Fruit fly (Drosophila melanogaster) whole organism, embryonic: ENCODE results near the gene CG18473.

Experiments used
- Asciz ChIP-seq: fragments of 200-800 bp; sonication (Bioruptor generic); optimal IDR thresholded peaks from 2 replicates; lab custom pipeline; 2017; ENCODE audit warnings: missing biosample characterization, mild to moderate bottlenecking, missing genetic modification characterization, missing genetic modification reagents
- B-H1 ChIP-seq: fragments of 200-800 bp; sonication (Bioruptor generic); IDR thresholded peaks from 3 replicates; pipeline ENCODE4 v1.3.6; 2022; ENCODE audit warnings: missing biosample characterization, missing genetic modification characterization
- BtbVII ChIP-seq: fragments of 200-800 bp; sonication (Bioruptor generic); optimal IDR thresholded peaks from 3 replicates; lab custom pipeline; 2017; ENCODE audit warnings: missing biosample characterization, mild to moderate bottlenecking, missing genetic modification characterization
- CG10274 ChIP-seq: fragments of 200-800 bp; sonication (Bioruptor generic); optimal IDR thresholded peaks from 3 replicates; lab custom pipeline; 2017; ENCODE audit warnings: missing biosample characterization, mild to moderate bottlenecking, missing genetic modification characterization
- CG10959 ChIP-seq: fragments of 200-800 bp; sonication (Bioruptor generic); IDR thresholded peaks from 2 replicates; pipeline ENCODE4 v1.3.6; 2022; ENCODE audit warnings: missing biosample characterization, missing genetic modification characterization
- CG12769 ChIP-seq: fragments of 200-800 bp; sonication (Bioruptor generic); optimal IDR thresholded peaks from 2 replicates; lab custom pipeline; 2019; ENCODE audit warnings: missing biosample characterization, mild to moderate bottlenecking, missing genetic modification characterization, moderate library complexity
- CG13424 ChIP-seq: fragments of 200-800 bp; sonication (Bioruptor generic); optimal IDR thresholded peaks from 2 replicates; lab custom pipeline; 2019; ENCODE audit warnings: missing biosample characterization, mild to moderate bottlenecking, missing genetic modification characterization, moderate library complexity
- CG15269 ChIP-seq: fragments of 200-800 bp; sonication (Bioruptor generic); optimal IDR thresholded peaks from 2 replicates; lab custom pipeline; 2018; ENCODE audit warnings: missing biosample characterization, mild to moderate bottlenecking, missing genetic modification characterization, moderate library complexity
- CG1529 ChIP-seq: fragments of 200-800 bp; sonication (Bioruptor generic); optimal IDR thresholded peaks from 3 replicates; lab custom pipeline; 2018; ENCODE audit warnings: missing biosample characterization, missing genetic modification characterization
- CG15479 ChIP-seq: fragments of 200-800 bp; sonication (Bioruptor generic); optimal IDR thresholded peaks from 3 replicates; lab custom pipeline; 2019; ENCODE audit warnings: missing biosample characterization, mild to moderate bottlenecking, missing genetic modification characterization, moderate library complexity
- CG17359 ChIP-seq: fragments of 200-800 bp; sonication (Bioruptor generic); optimal IDR thresholded peaks from 3 replicates; lab custom pipeline; 2018; ENCODE audit warnings: missing biosample characterization, mild to moderate bottlenecking, missing genetic modification characterization, moderate library complexity
- CG17912 ChIP-seq: fragments of 200-800 bp; sonication (Bioruptor generic); optimal IDR thresholded peaks from 2 replicates; lab custom pipeline; 2018; ENCODE audit warnings: missing biosample characterization, mild to moderate bottlenecking, missing genetic modification characterization
- CG2678 ChIP-seq: fragments of 200-800 bp; sonication (Bioruptor generic); optimal IDR thresholded peaks from 3 replicates; lab custom pipeline; 2019; ENCODE audit warnings: missing biosample characterization, mild to moderate bottlenecking, missing genetic modification characterization, moderate library complexity
- CG4404 ChIP-seq: fragments of 200-800 bp; sonication (Bioruptor generic); IDR thresholded peaks from 2 replicates; pipeline ENCODE4 v1.3.6; 2022; ENCODE audit warnings: missing biosample characterization, missing genetic modification characterization
- CG4707 ChIP-seq: fragments of 200-800 bp; sonication (Bioruptor generic); optimal IDR thresholded peaks from 2 replicates; lab custom pipeline; 2018; ENCODE audit warnings: missing biosample characterization, mild to moderate bottlenecking, missing genetic modification characterization, moderate library complexity
- CG4854 ChIP-seq: fragments of 200-800 bp; sonication (Bioruptor generic); optimal IDR thresholded peaks from 2 replicates; lab custom pipeline; 2016; ENCODE audit warnings: missing biosample characterization, missing genetic modification characterization, inconsistent platforms
- CG5180 ChIP-seq: fragments of 200-800 bp; sonication (Bioruptor generic); optimal IDR thresholded peaks from 3 replicates; lab custom pipeline; 2017; ENCODE audit warnings: missing biosample characterization, missing genetic modification characterization, mild to moderate bottlenecking, moderate library complexity, missing genetic modification reagents
- CG6854 ChIP-seq: fragments of 200-800 bp; sonication (Bioruptor generic); optimal IDR thresholded peaks from 3 replicates; lab custom pipeline; 2017; ENCODE audit warnings: missing biosample characterization, mild to moderate bottlenecking, missing genetic modification characterization
- CG7745 ChIP-seq: fragments of 200-800 bp; sonication (Bioruptor generic); optimal IDR thresholded peaks from 2 replicates; lab custom pipeline; 2018; ENCODE audit warnings: missing biosample characterization, mild to moderate bottlenecking, missing genetic modification characterization, moderate library complexity
- CG8359 ChIP-seq: fragments of 200-800 bp; sonication (Bioruptor generic); optimal IDR thresholded peaks from 2 replicates; lab custom pipeline; 2017; ENCODE audit warnings: missing biosample characterization, mild to moderate bottlenecking, missing genetic modification characterization, borderline replicate concordance
- CG8924 ChIP-seq: fragments of 200-800 bp; optimal IDR thresholded peaks from 3 replicates; lab custom pipeline; 2019; ENCODE audit warnings: missing biosample characterization, mild to moderate bottlenecking, missing genetic modification characterization, moderate library complexity
- CG9727 ChIP-seq: fragments of 200-800 bp; sonication (Bioruptor generic); optimal IDR thresholded peaks from 3 replicates; lab custom pipeline; 2017; ENCODE audit warnings: missing biosample characterization, mild to moderate bottlenecking, missing genetic modification characterization
- D19A ChIP-seq: fragments of 200-800 bp; optimal IDR thresholded peaks from 3 replicates; lab custom pipeline; 2019; ENCODE audit warnings: missing biosample characterization, mild to moderate bottlenecking, missing genetic modification characterization, moderate library complexity
- Doc3 ChIP-seq: fragments of 200-800 bp; sonication (Bioruptor generic); IDR thresholded peaks from 3 replicates; pipeline ENCODE4 v1.3.6; 2022; ENCODE audit warnings: missing biosample characterization, missing genetic modification characterization; ENCODE audit not compliant: partially characterized antibody
- ERR ChIP-seq: fragments of 200-800 bp; sonication (Bioruptor generic); optimal IDR thresholded peaks from 2 replicates; lab custom pipeline; 2016; ENCODE audit warnings: missing biosample characterization, missing genetic modification characterization
- GATAe ChIP-seq: fragments of 200-800 bp; sonication (Bioruptor generic); conservative IDR thresholded peaks from 2 replicates; pipeline ENCODE4 v1.3.6; 2022; ENCODE audit warnings: missing biosample characterization, missing genetic modification characterization
- Hey ChIP-seq: fragments of 200-800 bp; sonication (Bioruptor generic); optimal IDR thresholded peaks from 3 replicates; lab custom pipeline; 2018; ENCODE audit warnings: missing biosample characterization, mild to moderate bottlenecking, missing genetic modification characterization
- Hmx ChIP-seq: fragments of 200-800 bp; sonication (Bioruptor generic); optimal IDR thresholded peaks from 2 replicates; lab custom pipeline; 2016; ENCODE audit warnings: missing biosample characterization, missing genetic modification characterization
- Hr51 ChIP-seq, 2 experiments: fragments of 200-800 bp; sonication (Bioruptor generic); optimal IDR thresholded peaks; 2 replicates in 1 of 2; 3 replicates in 1 of 2; lab custom pipeline; 2016 to 2018; ENCODE audit warnings: missing biosample characterization in 2 of 2, missing genetic modification characterization in 2 of 2, mild to moderate bottlenecking in 1 of 2, moderate library complexity in 1 of 2
- Poxn ChIP-seq: fragments of 200-800 bp; sonication (Bioruptor generic); IDR thresholded peaks from 2 replicates; pipeline ENCODE4 v1.3.6; 2022; ENCODE audit warnings: missing biosample characterization, missing genetic modification characterization
- Rx ChIP-seq: fragments of 200-800 bp; sonication (Bioruptor generic); IDR thresholded peaks from 2 replicates; pipeline ENCODE4 v1.3.6; 2022; ENCODE audit warnings: missing biosample characterization, missing genetic modification characterization
- Sry-δ ChIP-seq: fragments of 200-800 bp; sonication (Bioruptor generic); optimal IDR thresholded peaks from 2 replicates; lab custom pipeline; 2016; ENCODE audit warnings: missing biosample characterization, missing genetic modification characterization
- Vsx1 ChIP-seq: fragments of 200-800 bp; sonication (Bioruptor generic); optimal IDR thresholded peaks from 2 replicates; lab custom pipeline; 2017; ENCODE audit warnings: missing biosample characterization, mild to moderate bottlenecking, missing genetic modification characterization, missing genetic modification reagents
- ap ChIP-seq: fragments of 200-800 bp; sonication (Bioruptor generic); IDR thresholded peaks from 2 replicates; pipeline ENCODE4 v1.3.6; 2022; ENCODE audit warnings: missing biosample characterization, missing genetic modification characterization
- bcd ChIP-seq: fragments of 200-800 bp; sonication (Bioruptor generic); optimal IDR thresholded peaks from 2 replicates; lab custom pipeline; 2017; ENCODE audit warnings: missing biosample characterization, mild to moderate bottlenecking, missing genetic modification characterization
- btn ChIP-seq: fragments of 200-800 bp; sonication (Bioruptor generic); optimal IDR thresholded peaks from 2 replicates; lab custom pipeline; 2016; ENCODE audit warnings: missing biosample characterization, missing genetic modification characterization
- caup ChIP-seq: fragments of 200-800 bp; sonication (Bioruptor generic); optimal IDR thresholded peaks from 3 replicates; lab custom pipeline; 2017; ENCODE audit warnings: missing biosample characterization, mild to moderate bottlenecking, missing genetic modification characterization, moderate library complexity; ENCODE audit not compliant: severe bottlenecking
- da ChIP-seq: fragments of 200-800 bp; sonication (Bioruptor generic); optimal IDR thresholded peaks from 2 replicates; lab custom pipeline; 2016; ENCODE audit warnings: missing biosample characterization, missing genetic modification characterization
- fd102C ChIP-seq: fragments of 200-800 bp; sonication (Bioruptor generic); optimal IDR thresholded peaks from 2 replicates; lab custom pipeline; 2018; ENCODE audit warnings: missing biosample characterization, mild to moderate bottlenecking, missing genetic modification characterization, moderate library complexity
- hbn ChIP-seq: fragments of 200-800 bp; sonication (Bioruptor generic); IDR thresholded peaks from 2 replicates; pipeline ENCODE4 v1.3.6; 2022; ENCODE audit warnings: missing biosample characterization, missing genetic modification characterization; ENCODE audit not compliant: partially characterized antibody
- nmo ChIP-seq: fragments of 200-800 bp; sonication (Bioruptor generic); optimal IDR thresholded peaks from 2 replicates; lab custom pipeline; 2018; ENCODE audit warnings: missing biosample characterization, mild to moderate bottlenecking, missing genetic modification characterization, moderate library complexity
- oc ChIP-seq: fragments of 200-800 bp; sonication (Bioruptor generic); optimal IDR thresholded peaks from 2 replicates; lab custom pipeline; 2018; ENCODE audit warnings: missing biosample characterization, mild to moderate bottlenecking, missing genetic modification characterization, moderate library complexity
- scrt ChIP-seq: fragments of 200-800 bp; sonication (Bioruptor generic); optimal IDR thresholded peaks from 2 replicates; lab custom pipeline; 2018; ENCODE audit warnings: missing biosample characterization, mild to moderate bottlenecking, missing genetic modification characterization, moderate library complexity
- shn ChIP-seq: fragments of 200-800 bp; sonication (Bioruptor generic); optimal IDR thresholded peaks from 3 replicates; lab custom pipeline; 2016; ENCODE audit warnings: missing biosample characterization, missing genetic modification characterization
- slou ChIP-seq: fragments of 200-800 bp; sonication (Bioruptor generic); optimal IDR thresholded peaks from 3 replicates; lab custom pipeline; 2016; ENCODE audit warnings: missing biosample characterization, missing genetic modification characterization
- tll ChIP-seq, 2 experiments: fragments of 200-800 bp in 1 of 2; fragments of >200 bp in 1 of 2; sonication (Bioruptor generic) in 1 of 2; optimal IDR thresholded peaks; 2 replicates each; lab custom pipeline; 2017 to 2019; ENCODE audit warnings: missing biosample characterization in 2 of 2, missing genetic modification characterization in 2 of 2, mild to moderate bottlenecking in 1 of 2, moderate library complexity in 1 of 2
- wdn ChIP-seq: fragments of 200-800 bp; sonication (Bioruptor generic); IDR thresholded peaks from 2 replicates; pipeline ENCODE4 v1.3.6; 2022; ENCODE audit warnings: missing biosample characterization, missing genetic modification characterization

The CG18473 gene

DNA sequence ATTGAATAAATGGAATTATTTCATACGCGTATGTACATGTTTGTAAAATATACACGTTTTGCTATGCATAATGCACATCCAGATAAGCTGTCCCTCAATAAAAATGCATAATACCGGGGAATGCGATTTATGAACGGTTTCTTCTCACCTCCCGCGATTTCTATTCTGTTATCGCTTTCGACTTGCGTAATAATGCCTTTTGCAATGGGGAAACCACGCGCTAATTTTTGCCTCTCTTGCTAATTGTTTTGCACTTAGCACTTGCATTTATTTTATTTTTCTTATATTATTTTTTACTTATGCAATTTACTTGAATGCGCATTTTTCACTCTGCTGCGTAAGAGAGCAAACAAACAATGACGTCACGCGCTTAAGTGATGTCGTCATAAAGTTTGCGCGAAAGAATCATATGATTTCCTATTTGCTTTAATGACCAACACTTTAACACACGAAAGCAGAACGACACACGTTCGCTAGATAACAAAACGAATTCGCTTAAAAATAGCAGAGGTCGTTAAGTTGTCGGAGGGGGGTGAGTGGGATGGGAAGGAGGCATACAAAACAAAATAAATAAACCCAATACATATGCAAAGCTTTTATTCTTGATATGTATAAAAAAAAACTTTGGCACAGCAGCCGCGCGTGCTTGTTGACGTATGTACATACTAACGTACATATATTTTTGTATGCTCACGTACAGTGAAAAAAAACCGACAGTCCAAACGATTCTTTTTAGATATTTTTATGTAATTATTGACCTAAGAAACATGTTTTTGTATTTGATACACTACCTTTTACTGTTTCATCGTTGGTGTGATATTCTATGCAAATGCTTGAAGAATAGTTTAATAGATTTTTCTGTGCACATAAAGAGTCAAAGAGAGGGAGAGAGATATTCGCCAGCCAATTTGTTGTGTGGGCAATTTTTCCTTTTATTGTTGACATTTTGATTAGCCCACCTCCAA lies 11.4 kb upstream of the CG18473 start (continued):
- TF ChIP-seq CG8359 (GFP tag; lab: Kevin White, UChicago) (no peak), oc (tag; lab: Kevin White, UChicago) (no peak), CG4854 (GFP tag; lab: Kevin White, UChicago) (peak; percentile 65), CG10274 (peak; percentile 47), Vsx1 (GFP tag; lab: Kevin White, UChicago) (peak; percentile 65), CG17359 (tag; lab: Kevin White, UChicago) (peak; percentile 54), D19A (tag; lab: Kevin White, UChicago) (peak; percentile 63), fd102C (GFP tag; lab: Kevin White, UChicago) (no peak), Sry-δ (GFP tag; lab: Kevin White, UChicago) (peak; percentile 16), ap (GFP tag; lab: Robert Waterston, UW) (no peak), scrt (GFP tag; lab: Kevin White, UChicago) (peak; percentile 61), CG6854 (GFP tag; lab: Kevin White, UChicago) (peak; percentile 59), CG8924 (tag; lab: Kevin White, UChicago) (peak; percentile 48), hbn (GFP tag; lab: Robert Waterston, UW) (no peak), BtbVII (peak; percentile 82), CG15269 (peak; percentile 73), CG4404 (GFP tag; lab: Robert Waterston, UW) (no peak), CG1529 (GFP tag; lab: Kevin White, UChicago) (no peak), CG17912 (GFP tag; lab: Kevin White, UChicago) (peak; percentile 17), CG13424 (tag; lab: Kevin White, UChicago) (peak; percentile 54), wdn (GFP tag; lab: Robert Waterston, UW) (no peak), shn (GFP tag; lab: Kevin White, UChicago) (peak; percentile 43), Hr51 (GFP tag; optimal IDR thresholded peaks at IDR 0.05; lab: Kevin White, UChicago) (peak; percentile 20 to 83), btn (no peak), Hey (peak; percentile 52), B-H1 (GFP tag; lab: Robert Waterston, UW) (no peak), Doc3 (GFP tag; lab: Robert Waterston, UW) (no peak), CG4707 (no peak), CG5180 (GFP tag; lab: Kevin White, UChicago) (peak; percentile 23), bcd (GFP tag; lab: Kevin White, UChicago) (peak; percentile 73), da (GFP tag; lab: Kevin White, UChicago) (no peak), CG2678 (tag; lab: Kevin White, UChicago) (peak; percentile 84), Asciz (GFP tag; lab: Kevin White, UChicago) (peak; percentile 20), ERR (GFP tag; lab: Kevin White, UChicago) (peak; percentile 29), CG7745 (tag; lab: Kevin White, UChicago) (no peak), CG12769 (tag; lab: Kevin White, UChicago) (peak; percentile 71), CG15479 (GFP tag; lab: Kevin White, UChicago) (peak; percentile 14), slou (GFP tag; lab: Kevin White, UChicago) (no peak), Poxn (no peak), Rx (no peak), CG9727 (peak; percentile 75), CG10959 (no peak), caup (GFP tag; lab: Kevin White, UChicago) (peak; percentile 85), Hmx (no peak), tll (GFP tag; optimal IDR thresholded peaks at IDR 0.05; lab: Kevin White, UChicago) (no peak), nmo (peak; percentile 45), GATAe (GFP tag; lab: Robert Waterston, UW) (no peak)
